In genomic region chr3R:14357405-14357804, dm6 we compare ENCODE assay signal across 3 fruit fly cellular contexts.
TF ChIP-seq lines count a peak whose summit lies in the region.

No protein-coding gene starts in this region.

TF ChIP-seq in whole organism, embryonic, 481 proteins besides CTCF, POLR2A, EP300 and RAD21 (continued from another document and continues in another):
- TF ChIP-seq pum (GFP tag; optimal IDR thresholded peaks at IDR 0.05; lab: Kevin White, UChicago) (no peak), Deaf1 (tag; optimal IDR thresholded peaks at IDR 0.05; lab: Kevin White, UChicago) (no peak), hb (GFP tag; IDR thresholded peaks at IDR 0.05; lab: Robert Waterston, UW; ENCODE audit: partially characterized antibody) (no peak), Xrp1 (GFP tag; IDR thresholded peaks at IDR 0.05; lab: Robert Waterston, UW) (peak; percentile 62), CG15269 (tag; optimal IDR thresholded peaks at IDR 0.05; lab: Kevin White, UChicago) (peak; percentile 49), bsh (GFP tag; optimal IDR thresholded peaks at IDR 0.05; lab: Kevin White, UChicago) (peak in 1 of 2 experiments; percentile 34), Trl (optimal IDR thresholded peaks at IDR 0.05; lab: Kevin White, UChicago) (no peak), Trl (GFP tag; optimal IDR thresholded peaks at IDR 0.05; lab: Kevin White, UChicago) (no peak), Lhr (GFP tag; optimal IDR thresholded peaks at IDR 0.05; lab: Kevin White, UChicago) (no peak), CG13894 (tag; optimal IDR thresholded peaks at IDR 0.05; lab: Kevin White, UChicago) (peak; percentile 20), CG2875 (GFP tag; optimal IDR thresholded peaks at IDR 0.05; lab: Kevin White, UChicago) (no peak), hth (optimal IDR thresholded peaks at IDR 0.05; lab: Kevin White, UChicago) (no peak), luna (GFP tag; optimal IDR thresholded peaks at IDR 0.05; lab: Kevin White, UChicago) (no peak), Ravus (GFP tag; IDR thresholded peaks at IDR 0.05; lab: Robert Waterston, UW) (no peak), Hr78 (GFP tag; optimal IDR thresholded peaks at IDR 0.05; lab: Kevin White, UChicago) (no peak), CG1024 (GFP tag; IDR thresholded peaks at IDR 0.05; lab: Robert Waterston, UW) (peak; percentile 61), CG4730 (GFP tag; IDR thresholded peaks at IDR 0.05; lab: Robert Waterston, UW) (peak; percentile 28; the same call in 1 of the 2 replicates), HHEX (GFP tag; optimal IDR thresholded peaks at IDR 0.05; lab: Kevin White, UChicago) (peak; percentile 10), Dll (GFP tag; IDR thresholded peaks at IDR 0.05; lab: Robert Waterston, UW; ENCODE audit: partially characterized antibody) (no peak), pfk (GFP tag; optimal IDR thresholded peaks at IDR 0.05; lab: Kevin White, UChicago) (no peak), CG10979 (tag; optimal IDR thresholded peaks at IDR 0.05; lab: Kevin White, UChicago) (peak; percentile 42), CG11085 (GFP tag; IDR thresholded peaks at IDR 0.05; lab: Robert Waterston, UW) (no peak), gcm2 (GFP tag; optimal IDR thresholded peaks at IDR 0.05; lab: Kevin White, UChicago) (no peak), tgo (GFP tag; IDR thresholded peaks at IDR 0.05; lab: Robert Waterston, UW) (peak; percentile 35; the same call in 2 of the 3 replicates), repo (GFP tag; optimal IDR thresholded peaks at IDR 0.05; lab: Kevin White, UChicago) (no peak), CG7556 (GFP tag; optimal IDR thresholded peaks at IDR 0.05; lab: Kevin White, UChicago) (peak; percentile 19), HLHmδ (GFP tag; optimal IDR thresholded peaks at IDR 0.05; lab: Kevin White, UChicago) (no peak), slp2 (GFP tag; optimal IDR thresholded peaks at IDR 0.05; lab: Kevin White, UChicago) (no peak), CG9727 (GFP tag; optimal IDR thresholded peaks at IDR 0.05; lab: Kevin White, UChicago) (peak; percentile 49), ac (GFP tag; optimal IDR thresholded peaks at IDR 0.05; lab: Kevin White, UChicago) (no peak), MESR4 (GFP tag; optimal IDR thresholded peaks at IDR 0.05; lab: Kevin White, UChicago) (no peak), NfI (GFP tag; optimal IDR thresholded peaks at IDR 0.05; lab: Kevin White, UChicago) (peak; percentile 20), Hmx (GFP tag; optimal IDR thresholded peaks at IDR 0.05; lab: Kevin White, UChicago) (no peak), Myb (GFP tag; optimal IDR thresholded peaks at IDR 0.05; lab: Kevin White, UChicago) (no peak), CG17912 (GFP tag; optimal IDR thresholded peaks at IDR 0.05; lab: Kevin White, UChicago) (no peak), Aef1 (GFP tag; IDR thresholded peaks at IDR 0.05; lab: Robert Waterston, UW) (peak; percentile 45; the same call in 2 of the 3 replicates), NC2α (GFP tag; optimal IDR thresholded peaks at IDR 0.05; lab: Kevin White, UChicago) (no peak), fd64A (GFP tag; optimal IDR thresholded peaks at IDR 0.05; lab: Kevin White, UChicago) (no peak), Awh (GFP tag; IDR thresholded peaks at IDR 0.05; lab: Robert Waterston, UW) (peak; percentile 27; the same call in 1 of the 2 replicates), CG9215 (GFP tag; IDR thresholded peaks at IDR 0.05; lab: Robert Waterston, UW) (peak; percentile 44; the same call in 1 of the 2 replicates), Fer1 (GFP tag; optimal IDR thresholded peaks at IDR 0.05; lab: Kevin White, UChicago) (peak; percentile 66), CG2120 (GFP tag; optimal IDR thresholded peaks at IDR 0.05; lab: Kevin White, UChicago) (peak; percentile 47), CG10431 (GFP tag; optimal IDR thresholded peaks at IDR 0.05; lab: Kevin White, UChicago) (no peak), CG9932 (GFP tag; IDR thresholded peaks at IDR 0.05; lab: Robert Waterston, UW) (no peak), CG1832 (GFP tag; optimal IDR thresholded peaks at IDR 0.05; lab: Kevin White, UChicago) (no peak)

TF ChIP-seq in whole organism, prepupa, 60 proteins besides CTCF, POLR2A, EP300 and RAD21 (continued from another document):
- peak; percentile 47 for TF ChIP-seq CG34406 (GFP tag; optimal IDR thresholded peaks at IDR 0.05; lab: Kevin White, UChicago)
- peak; percentile 35 for TF ChIP-seq vri (GFP tag; optimal IDR thresholded peaks at IDR 0.05; lab: Kevin White, UChicago)
- TF ChIP-seq lz (GFP tag; optimal IDR thresholded peaks at IDR 0.05; lab: Kevin White, UChicago): peak; percentile 50
- TF ChIP-seq CG8119 (GFP tag; IDR thresholded peaks at IDR 0.05; lab: Robert Waterston, UW): peak; percentile 57; the same call in 2 of the 3 replicates
- TF ChIP-seq CG6792 (GFP tag; optimal IDR thresholded peaks at IDR 0.05; lab: Kevin White, UChicago): peak; percentile 20
- peak; percentile 72 for TF ChIP-seq Met (GFP tag; optimal IDR thresholded peaks at IDR 0.05; lab: Kevin White, UChicago)
- TF ChIP-seq Hr4 (GFP tag; optimal IDR thresholded peaks at IDR 0.05; lab: Kevin White, UChicago): peak; percentile 64
- peak; percentile 23 for TF ChIP-seq CG6276 (GFP tag; optimal IDR thresholded peaks at IDR 0.05; lab: Kevin White, UChicago)
- no peak for TF ChIP-seq Eip93F (GFP tag; optimal IDR thresholded peaks at IDR 0.05; lab: Kevin White, UChicago)
- TF ChIP-seq CG8632 (GFP tag; optimal IDR thresholded peaks at IDR 0.05; lab: Kevin White, UChicago): peak; percentile 42
- peak; percentile 60 for TF ChIP-seq CG3032 (tag; optimal IDR thresholded peaks at IDR 0.05; lab: Kevin White, UChicago)
- peak; percentile 85 for TF ChIP-seq svp (GFP tag; lab: Kevin White, UChicago)
- peak; percentile 69 for TF ChIP-seq pdm3 (GFP tag; optimal IDR thresholded peaks at IDR 0.05; lab: Kevin White, UChicago)
- TF ChIP-seq acj6 (GFP tag; optimal IDR thresholded peaks at IDR 0.05; lab: Kevin White, UChicago): peak; percentile 65
- TF ChIP-seq CG6854 (GFP tag; optimal IDR thresholded peaks at IDR 0.05; lab: Kevin White, UChicago): peak; percentile 1
- TF ChIP-seq fkh (GFP tag; optimal IDR thresholded peaks at IDR 0.05; lab: Kevin White, UChicago): no peak
- peak; percentile 53 for TF ChIP-seq CG10631 (GFP tag; optimal IDR thresholded peaks at IDR 0.05; lab: Kevin White, UChicago)
- peak; percentile 45 to 73 for TF ChIP-seq ss (GFP tag; optimal IDR thresholded peaks at IDR 0.05; lab: Kevin White, UChicago)
- peak; percentile 60 for TF ChIP-seq CG10669 (GFP tag; optimal IDR thresholded peaks at IDR 0.05; lab: Kevin White, UChicago)
- peak; percentile 27 for TF ChIP-seq CG11762 (GFP tag; optimal IDR thresholded peaks at IDR 0.05; lab: Kevin White, UChicago; ENCODE audit: insufficient read depth)
- peak; percentile 74 for TF ChIP-seq dsx (GFP tag; optimal IDR thresholded peaks at IDR 0.05; lab: Kevin White, UChicago; ENCODE audit: poor library complexity, severe bottlenecking)
- peak; percentile 88 for TF ChIP-seq Eip78C (GFP tag; lab: Kevin White, UChicago)
- TF ChIP-seq OdsH (GFP tag; optimal IDR thresholded peaks at IDR 0.05; lab: Kevin White, UChicago): peak; percentile 64
- TF ChIP-seq Sox14 (GFP tag; optimal IDR thresholded peaks at IDR 0.05; lab: Kevin White, UChicago): peak; percentile 53
- TF ChIP-seq dac (GFP tag; optimal IDR thresholded peaks at IDR 0.05; lab: Kevin White, UChicago): no peak
- TF ChIP-seq CG6163 (GFP tag; IDR thresholded peaks at IDR 0.05; lab: Robert Waterston, UW): peak; percentile 73
- peak; percentile 20 for TF ChIP-seq CG1621 (tag; optimal IDR thresholded peaks at IDR 0.05; lab: Kevin White, UChicago)
- no peak for TF ChIP-seq fd85E (GFP tag; optimal IDR thresholded peaks at IDR 0.05; lab: Kevin White, UChicago)
- peak; percentile 60 for TF ChIP-seq spab (GFP tag; optimal IDR thresholded peaks at IDR 0.05; lab: Kevin White, UChicago)
- TF ChIP-seq Smox (GFP tag; optimal IDR thresholded peaks at IDR 0.05; lab: Kevin White, UChicago): peak; percentile 51
- TF ChIP-seq Lpt (GFP tag; optimal IDR thresholded peaks at IDR 0.05; lab: Kevin White, UChicago): peak; percentile 52
- peak; percentile 68 for TF ChIP-seq esn (GFP tag; optimal IDR thresholded peaks at IDR 0.05; lab: Kevin White, UChicago)
- TF ChIP-seq Gug (GFP tag; IDR thresholded peaks at IDR 0.05; lab: Robert Waterston, UW): peak; percentile 61; the same call in 1 of the 2 replicates
- peak; percentile 60 for TF ChIP-seq achi (GFP tag; optimal IDR thresholded peaks at IDR 0.05; lab: Kevin White, UChicago)
- TF ChIP-seq topi (GFP tag; optimal IDR thresholded peaks at IDR 0.05; lab: Kevin White, UChicago): peak; percentile 69
- peak; percentile 71 for TF ChIP-seq Hr39 (GFP tag; optimal IDR thresholded peaks at IDR 0.05; lab: Kevin White, UChicago)
- peak; percentile 63 for TF ChIP-seq CG15336 (GFP tag; IDR thresholded peaks at IDR 0.05; lab: Robert Waterston, UW)
- peak; percentile 62 for TF ChIP-seq CG6808 (GFP tag; optimal IDR thresholded peaks at IDR 0.05; lab: Kevin White, UChicago)
TF ChIP-seq in whole organism, prepupa: peak in this region for 52.

TF ChIP-seq in whole organism, wandering third instar larva, 38 proteins besides CTCF, POLR2A, EP300 and RAD21 (continued from another document):
- TF ChIP-seq psq (GFP tag; optimal IDR thresholded peaks at IDR 0.05; lab: Kevin White, UChicago) (peak; percentile 33), ey (GFP tag; optimal IDR thresholded peaks at IDR 0.05; lab: Kevin White, UChicago) (peak; percentile 60), dl (GFP tag; optimal IDR thresholded peaks at IDR 0.05; lab: Kevin White, UChicago; ENCODE audit: insufficient read depth in 1 of 2, partially characterized antibody in 2 of 2) (no peak), GATAd (GFP tag; optimal IDR thresholded peaks at IDR 0.05; lab: Kevin White, UChicago) (no peak), pan (optimal IDR thresholded peaks at IDR 0.05; lab: Kevin White, UChicago) (no peak), jim (GFP tag; optimal IDR thresholded peaks at IDR 0.05; lab: Kevin White, UChicago) (no peak), br (GFP tag; optimal IDR thresholded peaks at IDR 0.05; lab: Kevin White, UChicago) (peak; percentile 52), CG9705 (GFP tag; optimal IDR thresholded peaks at IDR 0.05; lab: Kevin White, UChicago) (peak; percentile 44), Hr78 (GFP tag; optimal IDR thresholded peaks at IDR 0.05; lab: Kevin White, UChicago) (no peak)
